Worm (Caenorhabditis elegans) whole organism, young adult: ENCODE measurements around the gene T01D3.3.

ENCODE experiments used
- C17E4.6 ChIP-seq: fragments of 200-800 bp; sonication (Bioruptor generic); IDR thresholded peaks from 2 replicates; pipeline ENCODE4 v1.3.6; 2022; ENCODE audit warnings: missing genetic modification reagents, missing genetic modification characterization, missing compliant biosample characterization
- D2030.7 ChIP-seq: fragments of 200-800 bp; sonication (Bioruptor generic); IDR thresholded peaks from 2 replicates; pipeline ENCODE4 v1.3.6; 2022; ENCODE audit warnings: missing genetic modification reagents, missing genetic modification characterization, missing compliant biosample characterization
- F37B4.10 ChIP-seq: fragments of 200-800 bp; sonication (Bioruptor generic); IDR thresholded peaks from 2 replicates; pipeline ENCODE4 v1.3.6; 2022; ENCODE audit warnings: missing genetic modification characterization, missing compliant biosample characterization
- F55B11.4 ChIP-seq: sonication (generic microtip); optimal IDR thresholded peaks from 2 replicates; lab custom pipeline; 2016; ENCODE audit warnings: missing compliant biosample characterization, missing genetic modification characterization, borderline replicate concordance; ENCODE audit not compliant: insufficient read depth
- F57A8.1 ChIP-seq: fragments of 200-800 bp; sonication (Bioruptor generic); optimal IDR thresholded peaks from 2 replicates; lab custom pipeline; 2018; ENCODE audit warnings: mild to moderate bottlenecking, missing genetic modification characterization, moderate library complexity, missing compliant biosample characterization
- Y53G8AR.9 ChIP-seq: fragments of 200-800 bp; sonication (Bioruptor generic); conservative IDR thresholded peaks from 2 replicates; pipeline ENCODE4 v1.3.6; 2022; ENCODE audit warnings: missing genetic modification reagents, missing genetic modification characterization, missing compliant biosample characterization
- akir-1 ChIP-seq: fragments of 200-800 bp; sonication (Bioruptor generic); optimal IDR thresholded peaks from 2 replicates; lab custom pipeline; 2018; ENCODE audit warnings: mild to moderate bottlenecking, missing genetic modification characterization, moderate library complexity, missing compliant biosample characterization
- aptf-3 ChIP-seq: fragments of 200-800 bp; sonication (Bioruptor generic); IDR thresholded peaks from 2 replicates; pipeline ENCODE4 v1.3.6; 2022; ENCODE audit warnings: missing genetic modification characterization, missing compliant biosample characterization
- attf-3 ChIP-seq: fragments of 200-800 bp; sonication (Bioruptor generic); conservative IDR thresholded peaks from 2 replicates; pipeline ENCODE4 v1.3.6; 2022; ENCODE audit warnings: missing genetic modification reagents, missing genetic modification characterization, missing compliant biosample characterization
- bed-2 ChIP-seq: fragments of 200-800 bp; sonication (Bioruptor generic); IDR thresholded peaks from 2 replicates; pipeline ENCODE4 v1.3.6; 2022; ENCODE audit warnings: missing genetic modification reagents, missing genetic modification characterization, missing compliant biosample characterization
- ccch-3 ChIP-seq: fragments of 200-800 bp; sonication (Bioruptor generic); optimal IDR thresholded peaks from 2 replicates; lab custom pipeline; 2018; ENCODE audit warnings: mild to moderate bottlenecking, missing genetic modification characterization, missing compliant biosample characterization
- ceh-40 ChIP-seq: fragments of 200-800 bp; sonication (Bioruptor generic); IDR thresholded peaks from 2 replicates; pipeline ENCODE4 v1.3.6; 2022; ENCODE audit warnings: missing genetic modification characterization, missing compliant biosample characterization
- ceh-58 ChIP-seq: fragments of 200-800 bp; sonication (Bioruptor generic); IDR thresholded peaks from 2 replicates; pipeline ENCODE4 v1.3.6; 2022; ENCODE audit warnings: missing genetic modification characterization, missing compliant biosample characterization
- egl-18 ChIP-seq: fragments of 200-800 bp; sonication (Bioruptor generic); IDR thresholded peaks from 2 replicates; pipeline ENCODE4 v1.3.6; 2022; ENCODE audit warnings: missing genetic modification reagents, missing genetic modification characterization, missing compliant biosample characterization
- ekl-4 ChIP-seq: fragments of 200-800 bp; sonication (Bioruptor generic); IDR thresholded peaks from 2 replicates; pipeline ENCODE4 v1.3.6; 2022; ENCODE audit warnings: missing genetic modification reagents, missing genetic modification characterization, missing compliant biosample characterization
- him-1 ChIP-seq: sonication (generic microtip); optimal IDR thresholded peaks from 2 replicates; lab custom pipeline; 2016; ENCODE audit warnings: missing genotype, missing genetic modification reagents, missing genetic modification characterization, missing compliant biosample characterization
- hlh-12 ChIP-seq: sonication (generic microtip); optimal IDR thresholded peaks from 2 replicates; lab custom pipeline; 2016; ENCODE audit warnings: missing genetic modification characterization, missing compliant biosample characterization
- hmg-20 ChIP-seq: fragments of 200-800 bp; sonication (Bioruptor generic); IDR thresholded peaks from 2 replicates; pipeline ENCODE4 v1.3.6; 2022; ENCODE audit warnings: missing genetic modification reagents, missing genetic modification characterization, missing compliant biosample characterization
- hsf-1 ChIP-seq: fragments of 200-800 bp; sonication (Bioruptor generic); IDR thresholded peaks from 2 replicates; pipeline ENCODE4 v1.3.6; 2022; ENCODE audit warnings: missing genetic modification reagents, missing genetic modification characterization, missing compliant biosample characterization
- lir-1 ChIP-seq: fragments of 200-800 bp; sonication (Bioruptor generic); conservative IDR thresholded peaks from 2 replicates; pipeline ENCODE4 v1.3.6; 2022; ENCODE audit warnings: missing genetic modification reagents, missing genetic modification characterization, missing compliant biosample characterization
- madf-10 ChIP-seq: sonication (generic microtip); optimal IDR thresholded peaks from 2 replicates; lab custom pipeline; 2016; ENCODE audit warnings: mild to moderate bottlenecking, missing genetic modification characterization, missing compliant biosample characterization
- mcd-1 ChIP-seq: fragments of 200-800 bp; sonication (Bioruptor generic); IDR thresholded peaks from 2 replicates; pipeline ENCODE4 v1.3.6; 2022; ENCODE audit warnings: missing genetic modification reagents, missing genetic modification characterization, missing compliant biosample characterization
- mel-28 ChIP-seq: sonication (generic microtip); optimal IDR thresholded peaks from 2 replicates; lab custom pipeline; 2016; ENCODE audit warnings: borderline replicate concordance, mild to moderate bottlenecking, missing genetic modification characterization, missing compliant biosample characterization
- nfyb-1 ChIP-seq: fragments of 200-800 bp; sonication (Bioruptor generic); IDR thresholded peaks from 2 replicates; pipeline ENCODE4 v1.3.6; 2022; ENCODE audit warnings: missing genetic modification reagents, missing genetic modification characterization, missing compliant biosample characterization
- nhr-120 ChIP-seq: fragments of 200-800 bp; sonication (Bioruptor generic); IDR thresholded peaks from 2 replicates; pipeline ENCODE4 v1.3.6; 2022; ENCODE audit warnings: missing genetic modification characterization, missing compliant biosample characterization
- nhr-80 ChIP-seq: sonication (generic microtip); optimal IDR thresholded peaks from 2 replicates; lab custom pipeline; 2016; ENCODE audit warnings: missing genetic modification characterization, missing compliant biosample characterization
- rec-8 ChIP-seq, 2 experiments: sonication (generic microtip); optimal IDR thresholded peaks; 2 replicates each; lab custom pipeline; 2016; ENCODE audit warnings: mild to moderate bottlenecking in 2 of 2, missing genetic modification characterization in 2 of 2, missing genetic modification reagents in 2 of 2, missing genotype in 2 of 2, missing biosample characterization in 1 of 2, missing compliant biosample characterization in 1 of 2, moderate library complexity in 1 of 2
- sdz-38 ChIP-seq: sonication (generic microtip); optimal IDR thresholded peaks from 2 replicates; lab custom pipeline; 2016; ENCODE audit warnings: missing genotype, missing genetic modification characterization, missing compliant biosample characterization
- xnd-1 ChIP-seq: sonication (generic microtip); optimal IDR thresholded peaks from 2 replicates; lab custom pipeline; 2016; ENCODE audit warnings: missing genotype, missing genetic modification reagents, missing genetic modification characterization, missing compliant biosample characterization

T01D3.3 gene

DNA sequence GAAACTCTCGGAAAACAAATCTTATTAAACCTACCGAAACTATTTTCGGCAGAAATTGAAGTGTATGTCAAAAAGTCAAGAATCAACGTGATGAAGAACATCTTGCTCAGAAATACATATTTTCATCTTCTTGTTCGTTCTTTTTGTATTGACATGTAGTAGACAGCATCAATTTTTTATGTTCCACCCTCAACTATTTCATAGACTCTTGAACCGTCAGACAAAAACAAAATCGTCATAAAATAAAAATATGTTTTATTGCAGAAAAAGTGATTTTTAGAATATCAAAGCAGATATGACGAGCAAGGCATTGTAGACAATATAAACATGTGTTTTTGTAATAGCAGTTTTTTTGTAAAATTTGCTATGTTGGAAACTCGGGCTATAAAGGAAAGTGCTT lies 20.7 kb downstream of the T01D3.3 start, which contains the start of gene F35E12.2:
Gene F35E12.2 (minus strand): TSS at position 101 of the 400 bp plus-strand sequence.
- TF ChIP-seq him-1 (tag; lab: Kevin White, UChicago): no peak
- no peak for TF ChIP-seq F37B4.10
- TF ChIP-seq madf-10 (tag; lab: Kevin White, UChicago): no peak
- no peak for TF ChIP-seq hlh-12 (tag; lab: Kevin White, UChicago)
- TF ChIP-seq F57A8.1 (GFP tag; lab: Kevin White, UChicago): no peak

ce11 chrV:13725574-13725973 lies 21.5 kb downstream of the T01D3.3 start, which contains the start of gene fbxa-181:
TSS of gene fbxa-181 (plus strand) at chrV:13725874.
- no peak for TF ChIP-seq hmg-20 (GFP tag; lab: Robert Waterston, UW)
- TF ChIP-seq aptf-3: no peak
- TF ChIP-seq ceh-40 (GFP tag; lab: Robert Waterston, UW): no peak
- TF ChIP-seq ekl-4 (GFP tag; lab: Robert Waterston, UW): no peak
- no peak for TF ChIP-seq C17E4.6 (GFP tag; lab: Robert Waterston, UW)
- no peak for TF ChIP-seq rec-8 (tag; optimal IDR thresholded peaks at IDR 0.05; lab: Kevin White, UChicago)
- TF ChIP-seq hsf-1 (GFP tag; lab: Robert Waterston, UW): no peak

DNA sequence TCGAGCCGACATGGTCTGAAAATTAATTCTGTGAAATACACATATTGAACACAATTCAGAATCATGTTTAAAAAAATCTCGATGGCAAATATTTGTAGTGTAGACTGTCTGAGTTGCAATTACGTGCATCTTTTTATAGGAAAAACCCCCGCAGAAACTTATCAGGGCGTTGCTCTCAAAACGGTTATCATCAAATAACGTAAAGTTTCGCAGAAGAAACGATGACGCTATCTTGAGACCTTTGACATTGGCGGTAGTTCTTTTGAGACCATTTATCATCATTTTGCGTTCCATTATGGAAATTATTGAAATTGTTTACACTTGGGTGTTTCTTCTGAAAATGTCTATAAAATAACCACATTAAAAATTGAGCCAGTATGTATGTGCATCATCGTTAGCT lies 26.7 kb downstream of the T01D3.3 start, which contains the start of gene dct-17:
Gene dct-17 (minus strand): TSS at position 23 of the 400 bp plus-strand sequence.
- TF ChIP-seq nhr-80 (tag; lab: Kevin White, UChicago) (peak; percentile 55), attf-3 (GFP tag; lab: Robert Waterston, UW) (no peak)

DNA sequence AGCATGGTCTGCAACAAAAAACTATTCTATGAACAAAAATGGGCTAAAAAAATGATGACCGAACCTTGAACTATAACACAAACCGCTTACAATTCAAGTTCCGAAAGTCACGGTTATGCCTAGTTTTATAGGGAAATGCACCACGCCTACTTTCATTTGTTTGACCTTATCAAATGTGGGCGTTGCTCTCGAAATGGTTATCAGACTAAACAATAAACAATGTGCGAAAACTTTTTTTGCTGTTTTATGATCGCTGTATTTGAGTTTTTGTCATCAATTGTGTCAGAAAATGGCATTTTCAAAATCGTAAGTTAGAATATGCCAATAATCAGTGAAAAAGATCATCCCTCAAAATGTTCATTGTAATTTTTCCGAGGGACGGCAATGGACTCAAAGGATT lies 32.1 kb downstream of the T01D3.3 start, which contains the start of gene F35E12.6:
Gene F35E12.6 (minus strand): TSS at position 101 of the 400 bp plus-strand sequence.
- TF ChIP-seq nhr-80 (tag; lab: Kevin White, UChicago) (peak; percentile 20), hsf-1 (GFP tag; lab: Robert Waterston, UW) (no peak)
- TF ChIP-seq, all 124 proteins: peak for 1

- TF ChIP-seq Y53G8AR.9 (GFP tag; lab: Robert Waterston, UW) (no peak), sdz-38 (no peak), nhr-80 (tag; lab: Kevin White, UChicago) (no peak), nfyb-1 (GFP tag; lab: Robert Waterston, UW) (no peak), egl-18 (GFP tag; lab: Robert Waterston, UW) (no peak), lir-1 (GFP tag; lab: Robert Waterston, UW) (no peak), F55B11.4 (no peak), rec-8 (tag; optimal IDR thresholded peaks at IDR 0.05; lab: Kevin White, UChicago) (no peak), akir-1 (GFP tag; lab: Kevin White, UChicago) (no peak), ceh-58 (GFP tag; lab: Robert Waterston, UW) (no peak), D2030.7 (GFP tag; lab: Robert Waterston, UW) (no peak), bed-2 (GFP tag; lab: Robert Waterston, UW) (no peak), ccch-3 (GFP tag; lab: Kevin White, UChicago) (no peak), nhr-120 (GFP tag; lab: Robert Waterston, UW) (no peak), xnd-1 (tag; lab: Kevin White, UChicago) (no peak), mcd-1 (GFP tag; lab: Robert Waterston, UW) (no peak)
Observed at ce11 chrV:13738374-13738773, 34.3 kb downstream of the T01D3.3 start, which contains the start of gene irg-5. TSS of gene irg-5 (minus strand) at chrV:13738474.

DNA sequence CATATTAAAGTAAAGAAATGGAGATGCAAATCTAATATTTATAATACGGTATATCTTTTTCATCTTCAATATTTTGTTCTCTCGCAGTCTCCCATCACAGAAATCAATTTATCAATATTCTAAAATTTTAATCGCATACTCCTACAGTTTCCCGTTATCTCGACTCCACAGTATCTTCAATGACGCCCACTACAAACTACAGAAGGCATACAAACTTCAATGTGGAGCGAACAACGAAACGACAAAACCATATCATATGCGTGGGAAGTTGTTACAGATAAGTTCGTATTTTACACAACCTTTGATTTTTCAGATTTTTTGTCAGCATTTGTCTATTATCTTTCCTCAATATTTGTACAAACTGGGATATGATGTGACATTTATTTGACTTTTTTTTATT lies 35.8 kb downstream of the T01D3.3 start:
- peak; percentile 49 for TF ChIP-seq nhr-80 (tag; lab: Kevin White, UChicago)
- TF ChIP-seq mel-28 (tag; lab: Kevin White, UChicago): no peak
